Worm (Caenorhabditis elegans): Measurements from ENCODE around the gene arrd-2.

The arrd-2 gene

DNA sequence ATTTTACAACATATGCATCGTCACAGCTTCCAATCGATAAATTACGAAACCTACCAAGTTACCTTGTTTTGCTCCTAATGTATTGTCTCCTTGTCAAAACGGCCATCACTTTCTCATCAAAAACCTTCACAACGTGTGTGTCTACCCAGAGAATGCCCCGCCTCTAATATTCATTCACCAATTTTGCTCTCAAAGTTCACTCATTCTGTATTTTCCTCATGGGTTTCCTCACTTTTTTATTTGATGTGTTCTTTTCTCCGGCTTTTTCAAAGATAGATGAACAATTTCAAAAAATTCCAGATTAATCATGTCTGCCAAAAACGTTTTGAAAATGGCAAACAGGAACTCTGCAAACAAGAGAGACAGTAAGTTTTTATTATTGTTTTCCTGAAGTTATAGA, 22.3 kb upstream of the arrd-2 start, which contains the start of gene C06C3.7:
TSS of gene C06C3.7 (plus strand) at position 301 of the 400 bp plus-strand sequence.
- TF ChIP-seq tbx-8 (GFP tag; optimal IDR thresholded peaks at IDR 0.05) (no peak), pha-4 (tag; optimal IDR thresholded peaks at IDR 0.05) (no peak), M03D4.4 (tag; optimal IDR thresholded peaks at IDR 0.05) (no peak), nhr-237 (tag; optimal IDR thresholded peaks at IDR 0.05) (no peak)

DNA sequence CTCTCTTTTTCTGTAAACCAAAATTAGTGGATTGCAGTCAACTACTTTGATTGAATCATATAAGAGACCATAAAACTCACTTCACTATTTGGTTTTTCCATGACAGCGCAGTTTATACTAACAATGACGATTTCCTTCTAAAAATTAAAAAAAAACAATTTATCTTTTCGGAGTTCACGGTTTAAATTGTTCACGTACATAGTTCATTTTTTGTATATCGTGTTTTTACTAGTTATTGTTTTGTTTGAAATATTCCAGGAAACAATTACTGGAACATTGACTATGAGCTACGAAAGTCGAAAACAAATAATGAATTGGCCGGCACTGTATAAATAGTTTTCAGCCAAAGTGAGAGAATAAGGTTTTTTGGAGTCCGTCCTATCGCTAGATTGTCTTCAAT, 14.8 kb upstream of the arrd-2 start, which contains the start of gene lido-17:
TSS of gene lido-17 (minus strand) at position 101 of the 400 bp plus-strand sequence.
- TF ChIP-seq mab-5 (tag; optimal IDR thresholded peaks at IDR 0.05) = no peak
- no peak for TF ChIP-seq M03D4.4 (tag; optimal IDR thresholded peaks at IDR 0.05)
- TF ChIP-seq ceh-43 (GFP tag; optimal IDR thresholded peaks at IDR 0.05) = no peak
- TF ChIP-seq tbx-8 (GFP tag; optimal IDR thresholded peaks at IDR 0.05) = no peak
- no peak for TF ChIP-seq nhr-2 (tag; optimal IDR thresholded peaks at IDR 0.05)
- no peak for TF ChIP-seq flh-1 (GFP tag; optimal IDR thresholded peaks at IDR 0.05)
- TF ChIP-seq unc-120 (tag; optimal IDR thresholded peaks at IDR 0.05; ENCODE audit: poor library complexity, severe bottlenecking) = no peak
- TF ChIP-seq elt-3 (tag; optimal IDR thresholded peaks at IDR 0.05) = no peak
- no peak for TF ChIP-seq nhr-12 (tag; optimal IDR thresholded peaks at IDR 0.05)
- TF ChIP-seq lin-13 (tag; optimal IDR thresholded peaks at IDR 0.05) = no peak
- TF ChIP-seq blmp-1 (tag; optimal IDR thresholded peaks at IDR 0.05) = no peak
- TF ChIP-seq sptf-1 (tag; optimal IDR thresholded peaks at IDR 0.05) = no peak
- no peak for TF ChIP-seq ham-2 (GFP tag; optimal IDR thresholded peaks at IDR 0.05)
- TF ChIP-seq ceh-83 (GFP tag; optimal IDR thresholded peaks at IDR 0.05) = no peak
- no peak for TF ChIP-seq unc-39 (tag; optimal IDR thresholded peaks at IDR 0.05)
- TF ChIP-seq nhr-237 (tag; optimal IDR thresholded peaks at IDR 0.05) = no peak
- TF ChIP-seq nhr-76 (tag; optimal IDR thresholded peaks at IDR 0.05) = no peak
- TF ChIP-seq nhr-28 (tag; optimal IDR thresholded peaks at IDR 0.05) = no peak

DNA sequence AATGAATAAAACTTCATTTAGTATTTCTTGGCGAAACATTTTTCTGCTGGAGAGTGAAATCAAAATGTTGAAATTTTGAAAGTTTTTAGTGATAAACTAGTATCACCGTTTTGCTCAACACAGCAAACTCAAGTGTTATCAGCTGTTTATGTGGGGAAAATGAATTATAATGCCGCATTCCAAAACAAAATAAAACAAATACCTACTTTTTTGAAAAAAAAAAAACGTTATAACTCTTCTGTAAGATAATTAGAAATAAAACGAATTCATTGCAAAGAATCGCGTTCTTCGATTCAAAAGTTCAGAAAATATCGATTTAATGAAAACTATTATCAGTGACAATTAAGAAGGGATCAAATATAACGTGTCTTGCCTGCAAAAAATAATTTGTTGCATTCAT, 10.1 kb upstream of the arrd-2 start, which contains the start of gene Y51B9A.9:
TSS of gene Y51B9A.9 (minus strand) at position 101 of the 400 bp plus-strand sequence.
- TF ChIP-seq bed-3 (GFP tag; optimal IDR thresholded peaks at IDR 0.05) = no peak

DNA sequence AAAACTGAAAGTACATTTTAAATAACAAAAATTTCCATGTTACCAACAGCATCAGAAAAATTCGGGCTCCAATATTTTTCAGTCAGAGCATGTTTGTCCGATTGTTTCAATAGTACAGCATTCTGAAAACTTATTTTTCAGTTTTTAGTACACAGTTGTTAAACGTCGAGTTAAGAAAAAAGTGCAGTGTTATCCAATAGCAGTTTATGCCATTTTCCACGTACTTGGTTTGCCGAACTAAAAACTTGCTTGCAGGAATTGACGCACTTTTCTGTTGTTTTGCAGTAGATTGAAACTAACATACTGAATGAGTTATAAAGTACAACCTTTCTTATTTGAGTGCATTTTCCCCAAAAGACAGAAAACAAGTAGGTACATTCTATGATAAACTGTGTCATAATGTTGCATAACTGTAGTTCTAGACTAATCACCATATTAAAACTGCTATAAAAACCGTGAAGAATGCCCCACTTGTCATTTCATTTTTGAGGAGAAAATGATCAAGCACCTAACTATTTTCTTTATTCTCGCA, 9.1 kb upstream of the arrd-2 start, which contains the start of the genes Y51B9A.14 and Y51B9A.8:
TSS of gene Y51B9A.14 (minus strand) at position 101 of the 532 bp plus-strand sequence.
TSS of gene Y51B9A.8 (plus strand) at position 482 of the 532 bp plus-strand sequence.
- TF ChIP-seq snpc-4 (tag; optimal IDR thresholded peaks at IDR 0.05) (no peak), ces-1 (GFP tag; optimal IDR thresholded peaks at IDR 0.05) (no peak), unc-39 (tag; optimal IDR thresholded peaks at IDR 0.05) (no peak), mab-5 (tag; optimal IDR thresholded peaks at IDR 0.05) (no peak), elt-1 (tag; optimal IDR thresholded peaks at IDR 0.05; ENCODE audit: borderline replicate concordance, insufficient read depth) (no peak), ceh-83 (GFP tag; optimal IDR thresholded peaks at IDR 0.05) (no peak), ztf-11 (tag; optimal IDR thresholded peaks at IDR 0.05) (no peak), nhr-2 (tag; optimal IDR thresholded peaks at IDR 0.05) (no peak), bed-3 (GFP tag; optimal IDR thresholded peaks at IDR 0.05) (no peak), nhr-12 (tag; optimal IDR thresholded peaks at IDR 0.05) (no peak), unc-120 (tag; optimal IDR thresholded peaks at IDR 0.05; ENCODE audit: poor library complexity, severe bottlenecking) (no peak), nhr-28 (tag; optimal IDR thresholded peaks at IDR 0.05) (no peak), mls-2 (tag; optimal IDR thresholded peaks at IDR 0.05) (no peak), ham-2 (GFP tag; optimal IDR thresholded peaks at IDR 0.05) (no peak), M03D4.4 (tag; optimal IDR thresholded peaks at IDR 0.05) (no peak), hlh-1 (tag; optimal IDR thresholded peaks at IDR 0.05) (no peak)

DNA sequence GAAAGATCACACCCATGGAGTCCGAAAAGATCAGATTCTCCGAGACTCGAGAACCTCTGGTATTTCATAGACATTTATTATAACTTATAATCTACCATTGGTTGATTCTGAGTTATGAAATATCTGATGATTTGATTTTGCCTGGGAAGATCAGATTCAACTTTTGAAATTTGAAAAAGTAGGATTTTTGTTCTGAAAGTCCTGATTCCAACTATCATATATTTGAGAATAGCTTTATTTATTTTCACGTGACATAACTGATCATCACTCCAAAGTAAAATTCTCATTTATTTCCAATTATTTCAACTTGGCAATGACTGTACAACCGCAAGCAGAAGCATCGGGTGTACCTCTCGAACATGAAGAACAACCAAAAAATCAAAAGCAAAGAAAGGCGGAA, 7.8 kb upstream of the arrd-2 start, which contains the start of gene Y51B9A.7:
TSS of gene Y51B9A.7 (plus strand) at position 301 of the 400 bp plus-strand sequence.
- no peak for TF ChIP-seq mep-1 (tag; optimal IDR thresholded peaks at IDR 0.05)
- no peak for TF ChIP-seq bed-3 (GFP tag; optimal IDR thresholded peaks at IDR 0.05)
- TF ChIP-seq lin-32 (GFP tag; optimal IDR thresholded peaks at IDR 0.05) = no peak
- TF ChIP-seq cnd-1 (tag; optimal IDR thresholded peaks at IDR 0.05) = no peak
- TF ChIP-seq elt-3 (tag; optimal IDR thresholded peaks at IDR 0.05) = no peak
- TF ChIP-seq ces-1 (GFP tag; optimal IDR thresholded peaks at IDR 0.05) = no peak
- TF ChIP-seq nhr-76 (tag; optimal IDR thresholded peaks at IDR 0.05) = no peak
- TF ChIP-seq tbx-8 (GFP tag; optimal IDR thresholded peaks at IDR 0.05) = no peak
- TF ChIP-seq sptf-1 (tag; optimal IDR thresholded peaks at IDR 0.05) = no peak
- no peak for TF ChIP-seq ham-2 (GFP tag; optimal IDR thresholded peaks at IDR 0.05)
- no peak for TF ChIP-seq nhr-2 (tag; optimal IDR thresholded peaks at IDR 0.05)
- TF ChIP-seq sem-2 (GFP tag; optimal IDR thresholded peaks at IDR 0.05) = no peak
- no peak for TF ChIP-seq ztf-11 (tag; optimal IDR thresholded peaks at IDR 0.05)
- TF ChIP-seq snpc-4 (tag; optimal IDR thresholded peaks at IDR 0.05) = no peak
- TF ChIP-seq drap-1 (GFP tag; optimal IDR thresholded peaks at IDR 0.05) = no peak
- TF ChIP-seq nhr-12 (tag; optimal IDR thresholded peaks at IDR 0.05) = no peak
- no peak for TF ChIP-seq mls-2 (tag; optimal IDR thresholded peaks at IDR 0.05)

Data from whole organism, mixed stage, embryonic.